Worm (Caenorhabditis elegans): ENCODE results near the gene kcnl-1.

Gene kcnl-1

DNA sequence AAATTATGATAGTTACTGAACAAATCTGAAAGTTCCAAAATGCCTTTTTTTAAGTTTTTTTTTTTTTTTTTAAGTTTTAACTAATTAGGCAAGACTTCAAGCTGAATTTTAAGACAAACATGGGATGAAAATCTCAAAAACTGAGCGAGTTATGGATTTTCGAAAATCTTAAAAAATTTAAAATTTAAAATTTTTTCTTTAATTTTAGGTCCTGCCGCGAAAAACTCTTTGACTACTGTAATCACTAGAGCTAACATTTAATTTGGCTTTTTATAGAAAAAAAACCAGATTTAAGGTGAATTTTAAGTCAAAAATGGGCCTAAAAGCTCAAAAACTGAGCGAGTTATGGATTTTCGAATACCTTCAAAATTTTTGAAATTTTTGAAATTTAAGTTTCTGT, 44.0 kb downstream of the kcnl-1 start, which contains the start of gene grsp-1:
TSS of gene grsp-1 (plus strand) at position 301 of the 400 bp plus-strand sequence.
- TF ChIP-seq nhr-77 (tag; optimal IDR thresholded peaks at IDR 0.05) (no peak), alr-1 (tag; optimal IDR thresholded peaks at IDR 0.05) (no peak), mab-5 (tag; optimal IDR thresholded peaks at IDR 0.05) (no peak), ztf-1 (GFP tag; conservative IDR thresholded peaks at IDR 0.05) (no peak), F13H6.1 (tag; optimal IDR thresholded peaks at IDR 0.05) (no peak)

DNA sequence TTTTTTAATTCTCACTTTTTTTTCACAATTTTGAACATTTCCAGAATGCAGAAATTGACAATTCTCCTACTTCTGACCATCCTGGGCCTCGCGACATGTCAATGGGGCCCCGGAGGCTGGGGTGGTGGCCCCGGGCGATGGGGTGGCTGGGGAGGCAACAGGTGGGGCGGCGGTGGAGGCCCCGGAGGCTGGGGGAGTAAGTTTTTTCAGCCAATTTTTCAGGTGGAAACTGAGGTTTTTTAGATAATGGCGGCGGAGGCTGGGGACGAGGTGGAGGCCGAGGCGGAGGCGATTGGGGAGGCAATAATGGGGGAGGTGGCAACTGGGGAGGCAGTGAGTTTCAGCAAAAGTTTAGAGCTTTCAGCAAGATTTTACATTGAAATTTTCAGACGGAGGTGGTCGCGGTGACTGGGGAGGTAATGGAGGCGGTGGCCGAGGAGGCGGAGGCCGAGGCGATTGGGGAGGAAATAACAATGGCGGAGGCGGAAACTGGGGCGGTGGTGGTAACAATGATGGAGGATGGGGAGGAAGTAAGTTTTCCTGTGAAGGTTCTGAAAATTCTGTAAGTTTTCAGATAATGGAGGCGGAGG, 45.0 kb downstream of the kcnl-1 start:
- TF ChIP-seq Y55F3AM.14 (GFP tag; optimal IDR thresholded peaks at IDR 0.05): peak; percentile 27
- TF ChIP-seq ztf-11 (tag; optimal IDR thresholded peaks at IDR 0.05): no peak
- TF ChIP-seq aly-2 (tag; optimal IDR thresholded peaks at IDR 0.05): no peak
- no peak for TF ChIP-seq gmeb-1 (tag; optimal IDR thresholded peaks at IDR 0.05)
- no peak for TF ChIP-seq C34F6.9 (tag; optimal IDR thresholded peaks at IDR 0.05)
- TF ChIP-seq zag-1 (tag; optimal IDR thresholded peaks at IDR 0.05): no peak
- TF ChIP-seq snpc-4 (tag; optimal IDR thresholded peaks at IDR 0.05): no peak

DNA sequence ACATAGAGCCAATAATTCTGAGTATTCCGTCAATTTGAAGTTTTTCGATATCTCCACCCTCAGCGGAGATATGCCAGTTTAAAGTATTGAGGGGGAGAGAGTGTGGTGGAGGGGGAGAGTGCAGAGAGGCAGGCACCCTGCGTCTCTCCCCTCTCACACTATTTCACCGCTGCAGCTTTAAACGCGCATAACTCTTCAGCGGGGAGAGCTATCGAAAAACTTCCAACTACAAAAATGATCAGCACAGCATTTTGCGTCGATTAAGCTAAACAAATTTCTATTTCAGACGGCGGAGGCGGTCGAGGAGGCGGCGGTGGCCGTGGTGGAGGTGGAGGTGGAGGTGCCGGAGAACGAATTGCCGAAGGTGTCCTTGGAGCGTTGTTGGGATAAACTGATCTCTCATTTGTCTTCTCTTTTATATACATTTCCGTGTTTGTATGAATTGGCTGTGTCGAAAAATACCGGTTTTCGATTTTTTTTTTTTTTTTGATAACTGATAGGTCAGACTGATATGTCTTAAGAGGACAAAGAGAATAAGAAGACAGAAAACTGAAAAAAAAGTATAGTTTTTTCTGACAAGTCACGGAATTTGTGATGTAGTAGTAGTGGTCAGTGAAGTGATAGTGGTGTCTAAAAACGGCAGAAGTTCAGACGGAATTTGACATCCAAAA, 46.6 kb downstream of the kcnl-1 start:
- TF ChIP-seq aly-2 (tag; optimal IDR thresholded peaks at IDR 0.05) (no peak), ama-1 (optimal IDR thresholded peaks at IDR 0.05) (peak; percentile 21), nhr-21 (tag; optimal IDR thresholded peaks at IDR 0.05) (peak; percentile 11), Y55F3AM.14 (GFP tag; optimal IDR thresholded peaks at IDR 0.05) (peak; percentile 32), lin-13 (GFP tag; optimal IDR thresholded peaks at IDR 0.05) (peak; percentile 4), snpc-4 (tag; optimal IDR thresholded peaks at IDR 0.05) (no peak)

ce11 chrV:19613161-19613560, 48.0 kb downstream of the kcnl-1 start, which contains the start of gene nlp-26:
Gene nlp-26, plus strand, starts transcription at chrV:19613461.
- TF ChIP-seq ama-1 (optimal IDR thresholded peaks at IDR 0.05) (no peak), nhr-25 (tag; optimal IDR thresholded peaks at IDR 0.05) (peak; percentile 14)

DNA sequence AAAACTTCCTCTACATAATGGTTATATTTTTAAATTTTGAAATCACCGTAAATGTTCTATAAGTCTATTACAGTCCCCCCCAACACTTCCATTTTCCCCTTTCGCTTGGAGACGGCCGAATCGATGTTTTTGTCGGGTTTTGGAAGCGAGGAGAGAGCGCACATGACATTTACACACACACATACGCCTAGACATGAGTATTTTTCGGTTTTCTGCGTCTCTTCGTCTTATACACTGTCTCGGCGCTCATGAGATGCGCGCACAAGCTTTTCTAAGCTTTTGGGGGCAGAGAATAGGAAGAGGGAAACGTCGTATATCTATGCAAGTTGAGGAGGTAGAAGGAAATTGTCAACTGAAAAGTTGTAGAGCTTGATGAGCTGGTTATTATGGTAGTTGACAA, 54.9 kb downstream of the kcnl-1 start:
- TF ChIP-seq nhr-129 (tag; optimal IDR thresholded peaks at IDR 0.05) (peak; percentile 57), nhr-10 (tag; optimal IDR thresholded peaks at IDR 0.05) (no peak), mab-5 (tag; optimal IDR thresholded peaks at IDR 0.05) (peak; percentile 4), sem-4 (tag; optimal IDR thresholded peaks at IDR 0.05) (no peak), nhr-23 (tag; optimal IDR thresholded peaks at IDR 0.05) (no peak), lsy-2 (tag; optimal IDR thresholded peaks at IDR 0.05) (peak in 1 of 2 experiments; percentile 31), peb-1 (tag; optimal IDR thresholded peaks at IDR 0.05) (no peak), R02D3.7 (tag; optimal IDR thresholded peaks at IDR 0.05) (no peak), lin-13 (GFP tag; optimal IDR thresholded peaks at IDR 0.05) (no peak), nhr-25 (tag; optimal IDR thresholded peaks at IDR 0.05) (no peak)

- TF ChIP-seq nhr-12 (tag; optimal IDR thresholded peaks at IDR 0.05) (no peak), elt-3 (tag; optimal IDR thresholded peaks at IDR 0.05) (no peak), lin-11 (tag; optimal IDR thresholded peaks at IDR 0.05) (peak; percentile 82), dmd-4 (tag; optimal IDR thresholded peaks at IDR 0.05) (no peak), unc-39 (tag; optimal IDR thresholded peaks at IDR 0.05) (no peak), nhr-21 (tag; optimal IDR thresholded peaks at IDR 0.05) (peak; percentile 11), Y55F3AM.14 (GFP tag; optimal IDR thresholded peaks at IDR 0.05) (no peak), aly-2 (tag; optimal IDR thresholded peaks at IDR 0.05) (no peak), peb-1 (tag; optimal IDR thresholded peaks at IDR 0.05) (no peak), nhr-25 (tag; optimal IDR thresholded peaks at IDR 0.05) (peak; percentile 73), ztf-4 (tag; optimal IDR thresholded peaks at IDR 0.05) (peak; percentile 33), unc-62 (GFP tag; optimal IDR thresholded peaks at IDR 0.05) (no peak), ceh-82 (tag; optimal IDR thresholded peaks at IDR 0.05) (no peak), ama-1 (optimal IDR thresholded peaks at IDR 0.05) (no peak), egl-27 (tag; optimal IDR thresholded peaks at IDR 0.05) (no peak), ztf-1 (GFP tag; conservative IDR thresholded peaks at IDR 0.05) (no peak), ceh-16 (tag; optimal IDR thresholded peaks at IDR 0.05) (peak; percentile 28), mab-5 (tag; optimal IDR thresholded peaks at IDR 0.05) (peak; percentile 22), fos-1 (tag; optimal IDR thresholded peaks at IDR 0.05) (peak; percentile 43), nhr-237 (tag; optimal IDR thresholded peaks at IDR 0.05) (no peak), C34F6.9 (tag; optimal IDR thresholded peaks at IDR 0.05) (peak; percentile 73), blmp-1 (tag; optimal IDR thresholded peaks at IDR 0.05; ENCODE audit: insufficient read depth) (no peak), zag-1 (tag; optimal IDR thresholded peaks at IDR 0.05) (peak; percentile 63), sma-9 (GFP tag; optimal IDR thresholded peaks at IDR 0.05) (peak; percentile 15), sma-9 (tag; optimal IDR thresholded peaks at IDR 0.05) (no peak), gmeb-1 (tag; optimal IDR thresholded peaks at IDR 0.05) (peak; percentile 25), sem-4 (tag; optimal IDR thresholded peaks at IDR 0.05) (peak; percentile 10), ztf-11 (tag; optimal IDR thresholded peaks at IDR 0.05) (no peak), lsy-2 (tag; optimal IDR thresholded peaks at IDR 0.05) (peak in 1 of 2 experiments; percentile 59), mdl-1 (tag; optimal IDR thresholded peaks at IDR 0.05) (peak; percentile 34 to 47), crh-2 (tag; optimal IDR thresholded peaks at IDR 0.05) (peak; percentile 43)
These were observed 57.3 kb downstream of the kcnl-1 start, which contains the start of gene Y43F8C.3 for ce11 chrV:19622440-19622914. Gene Y43F8C.3, minus strand, starts transcription at chrV:19622626.
